Fruit fly (Drosophila melanogaster) whole organism, adult: ENCODE data around the gene Art6.

Experiments used
- CG14711 ChIP-seq: fragments of 200-800 bp; sonication (Bioruptor generic); optimal IDR thresholded peaks from 2 replicates; lab custom pipeline; 2018; ENCODE audit warnings: missing biosample characterization, mild to moderate bottlenecking, missing genetic modification characterization, moderate library complexity
- Mnt ChIP-seq: fragments of 200-800 bp; sonication (Bioruptor generic); optimal IDR thresholded peaks from 2 replicates; lab custom pipeline; 2016; ENCODE audit warnings: missing biosample characterization, mild to moderate bottlenecking, missing genetic modification characterization
- cnc ChIP-seq, 2 experiments: fragments of >200 bp; optimal IDR thresholded peaks; 2 replicates each; lab custom pipeline; 2017
- kay ChIP-seq: fragments of 200-800 bp; sonication (Bioruptor generic); peaks from one replicate; lab custom pipeline; 2016; ENCODE audit warnings: missing biosample characterization, missing genetic modification characterization, borderline replicate concordance
- tj ChIP-seq: fragments of 200-800 bp; sonication (Bioruptor generic); optimal IDR thresholded peaks from 3 replicates; lab custom pipeline; 2017; ENCODE audit warnings: missing biosample characterization, mild to moderate bottlenecking, missing genetic modification characterization, moderate library complexity

- TF ChIP-seq kay (GFP tag; lab: Kevin White, UChicago) (no peak), tj (GFP tag; lab: Kevin White, UChicago) (no peak), CG14711 (no peak), Mnt (GFP tag; lab: Kevin White, UChicago) (no peak), cnc (optimal IDR thresholded peaks at IDR 0.05; lab: Kevin White, UChicago) (no peak)
Measured at dm6 chr3R:13992126-13992535, 46.5 kb upstream of the Art6 start.
